Fruit fly (Drosophila melanogaster) whole organism, embryonic: ENCODE data around the gene Tusp.

Source experiments
- Awh ChIP-seq: fragments of 200-800 bp; sonication (Bioruptor generic); IDR thresholded peaks from 2 replicates; pipeline ENCODE4, ENCODE4 v1.3.6; 2022; ENCODE audit warnings: missing biosample characterization, missing genetic modification characterization
- B-H1 ChIP-seq: fragments of 200-800 bp; sonication (Bioruptor generic); IDR thresholded peaks from 3 replicates; pipeline ENCODE4 v1.3.6; 2022; ENCODE audit warnings: missing biosample characterization, missing genetic modification characterization
- BtbVII ChIP-seq: fragments of 200-800 bp; sonication (Bioruptor generic); optimal IDR thresholded peaks from 3 replicates; lab custom pipeline; 2017; ENCODE audit warnings: missing biosample characterization, mild to moderate bottlenecking, missing genetic modification characterization
- CG10274 ChIP-seq: fragments of 200-800 bp; sonication (Bioruptor generic); optimal IDR thresholded peaks from 3 replicates; lab custom pipeline; 2017; ENCODE audit warnings: missing biosample characterization, mild to moderate bottlenecking, missing genetic modification characterization
- CG10979 ChIP-seq: fragments of 200-800 bp; sonication (Bioruptor generic); optimal IDR thresholded peaks from 2 replicates; lab custom pipeline; 2018; ENCODE audit warnings: missing biosample characterization, mild to moderate bottlenecking, missing genetic modification characterization, moderate library complexity
- CG13424 ChIP-seq: fragments of 200-800 bp; sonication (Bioruptor generic); optimal IDR thresholded peaks from 2 replicates; lab custom pipeline; 2019; ENCODE audit warnings: missing biosample characterization, mild to moderate bottlenecking, missing genetic modification characterization, moderate library complexity
- CG13894 ChIP-seq: fragments of 200-800 bp; sonication (Bioruptor generic); optimal IDR thresholded peaks from 3 replicates; lab custom pipeline; 2018; ENCODE audit warnings: missing biosample characterization, mild to moderate bottlenecking, missing genetic modification characterization, moderate library complexity
- CG18011 ChIP-seq: fragments of 200-800 bp; sonication (Bioruptor generic); optimal IDR thresholded peaks from 2 replicates; lab custom pipeline; 2017; ENCODE audit warnings: missing biosample characterization, missing genetic modification characterization, mild to moderate bottlenecking, moderate library complexity, missing genotype
- CG18619 ChIP-seq: fragments of 200-800 bp; sonication (Bioruptor generic); optimal IDR thresholded peaks from 3 replicates; lab custom pipeline; 2017; ENCODE audit warnings: missing biosample characterization, mild to moderate bottlenecking, missing genetic modification characterization
- CG2678 ChIP-seq: fragments of 200-800 bp; sonication (Bioruptor generic); optimal IDR thresholded peaks from 3 replicates; lab custom pipeline; 2019; ENCODE audit warnings: missing biosample characterization, mild to moderate bottlenecking, missing genetic modification characterization, moderate library complexity
- CG2889 ChIP-seq: fragments of 200-800 bp; sonication (Bioruptor generic); IDR thresholded peaks from 3 replicates; pipeline ENCODE4 v1.3.6; 2022; ENCODE audit warnings: missing biosample characterization, missing genetic modification characterization
- CG31441 ChIP-seq: fragments of 200-800 bp; sonication (Bioruptor generic); IDR thresholded peaks from 2 replicates; pipeline ENCODE4 v1.3.6; 2022; ENCODE audit warnings: missing biosample characterization, missing genetic modification characterization
- CG32532 ChIP-seq: fragments of 200-800 bp; sonication (Bioruptor generic); IDR thresholded peaks from 2 replicates; pipeline ENCODE4 v1.3.6; 2022; ENCODE audit warnings: missing biosample characterization, missing genetic modification characterization
- CG33557 ChIP-seq: fragments of 200-800 bp; sonication (Bioruptor generic); optimal IDR thresholded peaks from 2 replicates; lab custom pipeline; 2019; ENCODE audit warnings: missing biosample characterization, mild to moderate bottlenecking, missing genetic modification characterization, moderate library complexity
- CG3847 ChIP-seq: fragments of 200-800 bp; sonication (Bioruptor generic); IDR thresholded peaks from 2 replicates; pipeline ENCODE4 v1.3.6; 2022; ENCODE audit warnings: missing biosample characterization, missing genetic modification characterization
- CG4360 ChIP-seq: fragments of 200-800 bp; sonication (Bioruptor generic); IDR thresholded peaks from 2 replicates; pipeline ENCODE4 v1.3.6; 2022; ENCODE audit warnings: missing biosample characterization, missing genetic modification characterization
- CG5180 ChIP-seq: fragments of 200-800 bp; sonication (Bioruptor generic); optimal IDR thresholded peaks from 3 replicates; lab custom pipeline; 2017; ENCODE audit warnings: missing biosample characterization, missing genetic modification characterization, mild to moderate bottlenecking, moderate library complexity, missing genetic modification reagents
- CG6791 ChIP-seq: fragments of 200-800 bp; sonication (Bioruptor generic); IDR thresholded peaks from 3 replicates; pipeline ENCODE4 v1.3.6; 2022; ENCODE audit warnings: missing biosample characterization, missing genetic modification characterization; ENCODE audit not compliant: partially characterized antibody
- Dbx ChIP-seq: fragments of 200-800 bp; sonication (Bioruptor generic); IDR thresholded peaks from 3 replicates; pipeline ENCODE4 v1.3.6; 2022; ENCODE audit warnings: missing biosample characterization, missing genetic modification characterization
- Dfd ChIP-seq, 2 experiments: fragments of >200 bp; optimal IDR thresholded peaks; 2 replicates each; lab custom pipeline; 2017; ENCODE audit warnings: missing biosample characterization in 2 of 2, missing genetic modification characterization in 2 of 2
- Ets97D ChIP-seq: fragments of 200-800 bp; sonication (Bioruptor generic); optimal IDR thresholded peaks from 3 replicates; lab custom pipeline; 2016; ENCODE audit warnings: missing biosample characterization, missing genetic modification characterization
- Hmr ChIP-seq: fragments of 200-800 bp; sonication (Bioruptor generic); optimal IDR thresholded peaks from 3 replicates; lab custom pipeline; 2017; ENCODE audit warnings: mild to moderate bottlenecking, missing biosample characterization, missing genetic modification reagents, missing genetic modification characterization
- Kr ChIP-seq: fragments of 200-800 bp; sonication (Bioruptor generic); optimal IDR thresholded peaks from 2 replicates; lab custom pipeline; 2017; ENCODE audit warnings: missing biosample characterization, mild to moderate bottlenecking, missing genetic modification characterization
- Meics ChIP-seq: fragments of 200-800 bp; sonication (Bioruptor generic); optimal IDR thresholded peaks from 2 replicates; lab custom pipeline; 2017; ENCODE audit warnings: missing biosample characterization, mild to moderate bottlenecking, missing genetic modification characterization
- NfI ChIP-seq: fragments of 200-800 bp; sonication (Bioruptor generic); optimal IDR thresholded peaks from 3 replicates; lab custom pipeline; 2018; ENCODE audit warnings: missing biosample characterization, mild to moderate bottlenecking, missing genetic modification characterization, moderate library complexity
- Rx ChIP-seq: fragments of 200-800 bp; sonication (Bioruptor generic); IDR thresholded peaks from 2 replicates; pipeline ENCODE4 v1.3.6; 2022; ENCODE audit warnings: missing biosample characterization, missing genetic modification characterization
- Sox102F ChIP-seq: fragments of 200-800 bp; sonication (Bioruptor generic); optimal IDR thresholded peaks from 2 replicates; lab custom pipeline; 2018; ENCODE audit warnings: missing biosample characterization, mild to moderate bottlenecking, missing genetic modification characterization, moderate library complexity
- Sry-δ ChIP-seq: fragments of 200-800 bp; sonication (Bioruptor generic); optimal IDR thresholded peaks from 2 replicates; lab custom pipeline; 2016; ENCODE audit warnings: missing biosample characterization, missing genetic modification characterization
- ash1 ChIP-seq: fragments of 200-800 bp; sonication (Bioruptor generic); optimal IDR thresholded peaks from 2 replicates; lab custom pipeline; 2018; ENCODE audit warnings: missing biosample characterization, mild to moderate bottlenecking, missing genetic modification characterization
- cad ChIP-seq: fragments of >200 bp; optimal IDR thresholded peaks from 2 replicates; lab custom pipeline; 2017; ENCODE audit warnings: missing biosample characterization, missing genetic modification characterization
- cato ChIP-seq: fragments of 200-800 bp; sonication (Bioruptor generic); optimal IDR thresholded peaks from 2 replicates; lab custom pipeline; 2016; ENCODE audit warnings: missing biosample characterization, missing genetic modification characterization, borderline replicate concordance
- crp ChIP-seq, 2 experiments: fragments of 200-800 bp; sonication (Bioruptor generic); optimal IDR thresholded peaks; 2 replicates in 1 of 2; 3 replicates in 1 of 2; lab custom pipeline; 2017; ENCODE audit warnings: missing biosample characterization in 2 of 2, missing genetic modification characterization in 2 of 2, mild to moderate bottlenecking in 1 of 2, moderate library complexity in 1 of 2
- da ChIP-seq: fragments of 200-800 bp; sonication (Bioruptor generic); optimal IDR thresholded peaks from 2 replicates; lab custom pipeline; 2016; ENCODE audit warnings: missing biosample characterization, missing genetic modification characterization
- emc ChIP-seq: fragments of 200-800 bp; sonication (Bioruptor generic); optimal IDR thresholded peaks from 2 replicates; lab custom pipeline; 2016; ENCODE audit warnings: missing biosample characterization, missing genetic modification characterization
- en ChIP-seq: fragments of 200-800 bp; sonication (Bioruptor generic); optimal IDR thresholded peaks from 2 replicates; lab custom pipeline; 2016; ENCODE audit warnings: missing biosample characterization, missing genetic modification characterization
- ewg ChIP-seq: fragments of 200-800 bp; sonication (Bioruptor generic); optimal IDR thresholded peaks from 3 replicates; lab custom pipeline; 2017; ENCODE audit warnings: mild to moderate bottlenecking, missing biosample characterization, missing genetic modification reagents, missing genetic modification characterization
- eyg ChIP-seq: fragments of 200-800 bp; sonication (Bioruptor generic); optimal IDR thresholded peaks from 3 replicates; lab custom pipeline; 2016; ENCODE audit warnings: missing biosample characterization, missing genetic modification characterization
- gt ChIP-seq: fragments of 200-800 bp; sonication (Bioruptor generic); IDR thresholded peaks from 2 replicates; pipeline ENCODE4 v1.3.6; 2022; ENCODE audit warnings: missing biosample characterization, missing genetic modification characterization
- hbn ChIP-seq: fragments of 200-800 bp; sonication (Bioruptor generic); IDR thresholded peaks from 2 replicates; pipeline ENCODE4 v1.3.6; 2022; ENCODE audit warnings: missing biosample characterization, missing genetic modification characterization; ENCODE audit not compliant: partially characterized antibody
- hkb ChIP-seq, 2 experiments: fragments of 200-800 bp in 1 of 2; fragments of >200 bp in 1 of 2; sonication (Bioruptor generic) in 1 of 2; IDR thresholded peaks in 1 of 2; optimal IDR thresholded peaks in 1 of 2; 2 replicates each; pipeline versions ENCODE4 v1.3.6 to Lab custom; 2017 to 2022; ENCODE audit warnings: missing biosample characterization in 1 of 2, missing genetic modification characterization in 1 of 2
- luna ChIP-seq: fragments of 200-800 bp; sonication (Bioruptor generic); optimal IDR thresholded peaks from 2 replicates; lab custom pipeline; 2016; ENCODE audit warnings: missing biosample characterization, missing genetic modification characterization
- mirr ChIP-seq: fragments of 200-800 bp; sonication (Bioruptor generic); optimal IDR thresholded peaks from 3 replicates; lab custom pipeline; 2018; ENCODE audit warnings: missing biosample characterization, mild to moderate bottlenecking, missing genetic modification characterization
- pb ChIP-seq: fragments of 200-800 bp; sonication (Bioruptor generic); optimal IDR thresholded peaks from 3 replicates; lab custom pipeline; 2016; ENCODE audit warnings: missing biosample characterization, missing genetic modification characterization
- rib ChIP-seq: fragments of 200-800 bp; sonication (Bioruptor generic); IDR thresholded peaks from 2 replicates; pipeline ENCODE4 v1.3.6; 2022; ENCODE audit warnings: missing biosample characterization, missing genetic modification characterization
- slbo ChIP-seq: fragments of 200-800 bp; sonication (Bioruptor generic); IDR thresholded peaks from 2 replicates; pipeline ENCODE4 v1.3.6; 2022; ENCODE audit warnings: missing biosample characterization, missing genetic modification characterization
- vvl ChIP-seq: fragments of 200-800 bp; sonication (Bioruptor generic); IDR thresholded peaks from 2 replicates; pipeline ENCODE4 v1.3.6; 2022; ENCODE audit warnings: missing biosample characterization, missing genetic modification characterization
- wor ChIP-seq: fragments of 200-800 bp; sonication (Bioruptor generic); IDR thresholded peaks from 2 replicates; pipeline ENCODE4 v1.3.6; 2022; ENCODE audit warnings: missing biosample characterization, missing genetic modification characterization
- z ChIP-seq: fragments of 200-800 bp; sonication (Bioruptor generic); IDR thresholded peaks from 3 replicates; pipeline ENCODE4 v1.3.6; 2022; ENCODE audit warnings: missing biosample characterization, missing genetic modification characterization
- zfh1 ChIP-seq: fragments of 200-800 bp; sonication (Bioruptor generic); IDR thresholded peaks from 3 replicates; pipeline ENCODE4 v1.3.6; 2022; ENCODE audit warnings: missing biosample characterization, missing genetic modification characterization

The Tusp gene

DNA sequence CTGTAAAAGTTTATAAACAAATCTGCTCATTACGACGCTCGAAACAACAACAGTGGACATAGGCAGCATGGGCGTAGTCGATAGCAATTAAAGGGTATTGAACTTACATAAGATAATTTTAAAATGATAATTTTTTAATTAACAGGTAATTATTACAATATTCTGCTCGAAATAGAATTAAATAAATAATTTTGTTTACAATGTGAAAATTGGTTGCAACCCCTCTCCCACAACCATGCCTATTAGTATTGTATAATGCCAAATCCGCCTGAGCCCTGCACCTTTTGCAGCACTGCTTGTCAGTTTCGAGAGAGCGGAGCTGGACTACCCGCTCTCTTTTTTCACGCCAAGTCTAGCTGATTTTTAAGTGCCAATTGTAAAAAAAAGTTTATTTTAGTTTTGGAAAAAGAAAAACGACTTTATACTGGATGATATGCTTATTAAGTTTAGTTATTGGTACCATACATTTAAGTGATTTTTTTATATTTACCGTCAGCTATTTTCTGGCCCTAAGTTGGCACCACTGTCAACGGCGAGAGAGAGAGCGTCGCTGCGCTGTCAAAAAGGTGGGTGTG, 28.4 kb downstream of the Tusp start, which contains the start of the genes CG5611 and Mtl (continued):
- TF ChIP-seq CG13894 (tag; lab: Kevin White, UChicago) (peak; percentile 99), Sox102F (GFP tag; lab: Kevin White, UChicago) (peak; percentile 100), Kr (GFP tag; lab: Kevin White, UChicago) (peak; percentile 80), crp (GFP tag; optimal IDR thresholded peaks at IDR 0.05; lab: Kevin White, UChicago) (peak; percentile 26 to 80), Awh (GFP tag; lab: Robert Waterston, UW) (peak; percentile 100), CG18011 (GFP tag; lab: Kevin White, UChicago) (peak; percentile 94), BtbVII (GFP tag; lab: Kevin White, UChicago) (peak; percentile 99), CG3847 (GFP tag; lab: Robert Waterston, UW) (peak; percentile 100), slbo (GFP tag; lab: Robert Waterston, UW) (peak; percentile 100), en (GFP tag; lab: Kevin White, UChicago) (peak; percentile 93), eyg (GFP tag; lab: Kevin White, UChicago) (peak; percentile 88), CG10274 (GFP tag; lab: Kevin White, UChicago) (peak; percentile 95), hkb (optimal IDR thresholded peaks at IDR 0.05; lab: Kevin White, UChicago) (peak; percentile 73), hkb (GFP tag; IDR thresholded peaks at IDR 0.05; lab: Robert Waterston, UW) (peak; percentile 100), B-H1 (GFP tag; lab: Robert Waterston, UW) (peak; percentile 100), CG4360 (GFP tag; lab: Robert Waterston, UW) (peak; percentile 94), CG2678 (tag; lab: Kevin White, UChicago) (peak; percentile 100), CG31441 (GFP tag; lab: Robert Waterston, UW) (peak; percentile 99), Ets97D (GFP tag; lab: Kevin White, UChicago) (peak; percentile 95), hbn (GFP tag; lab: Robert Waterston, UW) (peak; percentile 35; the same call in 1 of the 2 replicates), Meics (GFP tag; lab: Kevin White, UChicago) (peak; percentile 100), luna (GFP tag; lab: Kevin White, UChicago) (peak; percentile 93), cad (GFP tag; lab: Kevin White, UChicago) (no peak), ewg (GFP tag; lab: Kevin White, UChicago) (peak; percentile 99), CG10979 (peak; percentile 100), Dfd (GFP tag; optimal IDR thresholded peaks at IDR 0.05; lab: Kevin White, UChicago) (peak in 1 of 2 experiments; percentile 92), CG2889 (GFP tag; lab: Robert Waterston, UW) (peak; percentile 100), z (GFP tag; lab: Robert Waterston, UW) (peak; percentile 87), Rx (GFP tag; lab: Robert Waterston, UW) (peak; percentile 100), CG32532 (GFP tag; lab: Robert Waterston, UW) (peak; percentile 100), cato (GFP tag; lab: Kevin White, UChicago) (peak; percentile 99), pb (GFP tag; lab: Kevin White, UChicago) (peak; percentile 89), CG13424 (tag; lab: Kevin White, UChicago) (peak; percentile 100), vvl (GFP tag; lab: Robert Waterston, UW) (peak; percentile 100), CG18619 (peak; percentile 100), emc (GFP tag; lab: Kevin White, UChicago) (peak; percentile 96), NfI (GFP tag; lab: Kevin White, UChicago) (peak; percentile 100), Hmr (GFP tag; lab: Kevin White, UChicago) (peak; percentile 100), wor (GFP tag; lab: Robert Waterston, UW) (peak; percentile 100), rib (GFP tag; lab: Robert Waterston, UW) (peak; percentile 100), CG33557 (GFP tag; lab: Kevin White, UChicago) (peak; percentile 99), ash1 (GFP tag; lab: Kevin White, UChicago) (peak; percentile 96), mirr (GFP tag; lab: Kevin White, UChicago) (peak; percentile 99), CG5180 (peak; percentile 94), Sry-δ (GFP tag; lab: Kevin White, UChicago) (peak; percentile 69), da (peak; percentile 94), Dbx (GFP tag; lab: Robert Waterston, UW) (peak; percentile 100), gt (GFP tag; lab: Robert Waterston, UW) (peak; percentile 99), zfh1 (GFP tag; lab: Robert Waterston, UW) (peak; percentile 100), CG6791 (GFP tag; lab: Robert Waterston, UW) (no peak)
